Fruit fly (Drosophila melanogaster) Kc167 (cell line): ENCODE measurements around the gene Creld.

Source experiments
- Myc ChIP-seq: fragments of >200 bp; optimal IDR thresholded peaks from 2 replicates; lab custom pipeline; 2017; ENCODE audit warnings: missing external identifiers
- h ChIP-seq: fragments of >200 bp; optimal IDR thresholded peaks from 3 replicates; lab custom pipeline; 2018; ENCODE audit warnings: missing external identifiers
- insv ChIP-seq: fragments of >200 bp; optimal IDR thresholded peaks from 3 replicates; lab custom pipeline; 2018; ENCODE audit warnings: missing external identifiers
- psq ChIP-seq: fragments of >200 bp; optimal IDR thresholded peaks from 2 replicates; lab custom pipeline; 2017; ENCODE audit warnings: missing external identifiers
- ttk ChIP-seq: sonication (Bioruptor generic); optimal IDR thresholded peaks from 2 replicates; lab custom pipeline; 2017; ENCODE audit warnings: missing external identifiers

DNA sequence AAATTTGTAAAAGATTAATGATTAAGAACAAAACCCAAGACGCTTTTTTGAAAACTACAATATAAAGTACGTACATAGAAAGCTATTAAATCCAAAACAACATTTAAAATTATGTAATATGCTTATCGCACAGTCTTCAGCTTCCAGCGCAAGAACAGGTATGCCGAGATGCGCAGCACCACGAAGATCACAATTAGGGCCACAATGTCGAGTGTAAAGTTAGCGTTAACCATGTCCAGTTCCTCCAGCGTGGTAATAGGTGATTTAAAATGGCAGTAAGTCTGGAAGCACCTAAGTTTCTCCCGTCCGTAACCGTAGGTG lies 20.8 kb downstream of the Creld start:
- no peak for TF ChIP-seq Myc (lab: Kevin White, UChicago)
- TF ChIP-seq ttk (lab: Kevin White, UChicago) = no peak
- no peak for TF ChIP-seq h (lab: Kevin White, UChicago)
- no peak for TF ChIP-seq insv
- no peak for TF ChIP-seq psq (lab: Kevin White, UChicago)
